Worm (Caenorhabditis elegans) whole organism, mixed stage, embryonic: ENCODE results near the gene oxi-1.

Experiments used
- M03D4.4 ChIP-seq: sonication (generic microtip); optimal IDR thresholded peaks from 2 replicates; lab custom pipeline; 2017; ENCODE audit warnings: mild to moderate bottlenecking, missing genetic modification characterization, missing compliant biosample characterization
- bed-3 ChIP-seq: fragments of 200-800 bp; sonication (Bioruptor generic); optimal IDR thresholded peaks from 3 replicates; lab custom pipeline; 2018; ENCODE audit warnings: mild to moderate bottlenecking, missing genetic modification characterization, moderate library complexity, missing compliant biosample characterization
- blmp-1 ChIP-seq: fragments of 150-350 bp; optimal IDR thresholded peaks from 2 replicates; lab custom pipeline; 2014; ENCODE audit warnings: missing biosample characterization, missing genetic modification characterization
- ceh-43 ChIP-seq: fragments of 200-800 bp; sonication (Bioruptor generic); optimal IDR thresholded peaks from 2 replicates; lab custom pipeline; 2018; ENCODE audit warnings: mild to moderate bottlenecking, missing genetic modification characterization, moderate library complexity, missing compliant biosample characterization
- ceh-83 ChIP-seq: fragments of 200-800 bp; sonication (Bioruptor generic); optimal IDR thresholded peaks from 2 replicates; lab custom pipeline; 2018; ENCODE audit warnings: mild to moderate bottlenecking, missing genetic modification characterization, missing compliant biosample characterization
- ces-1 ChIP-seq: fragments of 150-350 bp; optimal IDR thresholded peaks from 2 replicates; lab custom pipeline; 2014; ENCODE audit warnings: missing biosample characterization, missing genetic modification reagents, missing genetic modification characterization
- cnd-1 ChIP-seq: fragments of 200-800 bp; sonication (Bioruptor generic); optimal IDR thresholded peaks from 2 replicates; lab custom pipeline; 2018; ENCODE audit warnings: mild to moderate bottlenecking, missing genetic modification characterization, missing compliant biosample characterization
- drap-1 ChIP-seq: fragments of 200-800 bp; sonication (Bioruptor generic); optimal IDR thresholded peaks from 3 replicates; lab custom pipeline; 2018; ENCODE audit warnings: mild to moderate bottlenecking, missing genetic modification characterization, missing compliant biosample characterization
- elt-1 ChIP-seq: sonication (generic microtip); optimal IDR thresholded peaks from 2 replicates; lab custom pipeline; 2017; ENCODE audit warnings: missing genetic modification characterization, mild to moderate bottlenecking, missing compliant biosample characterization, antibody characterized with exemption, moderate library complexity, borderline replicate concordance; ENCODE audit not compliant: insufficient read depth
- elt-3 ChIP-seq: fragments of 150-350 bp; optimal IDR thresholded peaks from 2 replicates; lab custom pipeline; 2014; ENCODE audit warnings: missing biosample characterization, missing genetic modification characterization
- flh-1 ChIP-seq: fragments of 200-800 bp; sonication (Bioruptor generic); optimal IDR thresholded peaks from 2 replicates; lab custom pipeline; 2018; ENCODE audit warnings: mild to moderate bottlenecking, missing genetic modification characterization, moderate library complexity, missing compliant biosample characterization
- ham-2 ChIP-seq: fragments of 200-800 bp; sonication (Bioruptor generic); optimal IDR thresholded peaks from 2 replicates; lab custom pipeline; 2018; ENCODE audit warnings: mild to moderate bottlenecking, missing genetic modification characterization, missing compliant biosample characterization
- hlh-1 ChIP-seq: fragments of 150-350 bp; optimal IDR thresholded peaks from 2 replicates; lab custom pipeline; 2014; ENCODE audit warnings: missing biosample characterization, missing genetic modification reagents, missing genetic modification characterization
- lin-13 ChIP-seq: fragments of 150-350 bp; optimal IDR thresholded peaks from 2 replicates; lab custom pipeline; 2014; ENCODE audit warnings: missing biosample characterization, missing genetic modification characterization
- lin-32 ChIP-seq: fragments of 200-800 bp; sonication (Bioruptor generic); optimal IDR thresholded peaks from 2 replicates; lab custom pipeline; 2018; ENCODE audit warnings: mild to moderate bottlenecking, missing genetic modification characterization, missing compliant biosample characterization
- lsy-2 ChIP-seq: fragments of 150-350 bp; optimal IDR thresholded peaks from 2 replicates; lab custom pipeline; 2014; ENCODE audit warnings: missing biosample characterization, missing genetic modification characterization
- mab-5 ChIP-seq: fragments of 150-350 bp; optimal IDR thresholded peaks from 2 replicates; lab custom pipeline; 2014; ENCODE audit warnings: missing biosample characterization, missing genetic modification characterization
- mep-1 ChIP-seq: fragments of 150-350 bp; optimal IDR thresholded peaks from 2 replicates; lab custom pipeline; 2017; ENCODE audit warnings: missing biosample characterization, missing genetic modification reagents, missing genetic modification characterization, inconsistent platforms
- mls-2 ChIP-seq: sonication (generic microtip); optimal IDR thresholded peaks from 2 replicates; lab custom pipeline; 2016; ENCODE audit warnings: mild to moderate bottlenecking, missing genetic modification characterization, moderate library complexity, missing compliant biosample characterization
- nhr-12 ChIP-seq: fragments of 150-350 bp; optimal IDR thresholded peaks from 2 replicates; lab custom pipeline; 2014; ENCODE audit warnings: missing biosample characterization, missing genetic modification characterization
- nhr-2 ChIP-seq: fragments of 150-350 bp; optimal IDR thresholded peaks from 2 replicates; lab custom pipeline; 2014; ENCODE audit warnings: missing biosample characterization, missing genetic modification characterization
- nhr-28 ChIP-seq: fragments of 150-350 bp; optimal IDR thresholded peaks from 2 replicates; lab custom pipeline; 2014; ENCODE audit warnings: missing biosample characterization, missing genetic modification characterization
- nhr-76 ChIP-seq: sonication (generic microtip); optimal IDR thresholded peaks from 2 replicates; lab custom pipeline; 2017; ENCODE audit warnings: missing biosample characterization, missing genetic modification characterization
- pha-4 ChIP-seq: fragments of 150-350 bp; optimal IDR thresholded peaks from 2 replicates; lab custom pipeline; 2018; ENCODE audit warnings: missing biosample characterization, missing genetic modification reagents, missing genetic modification characterization
- sem-2 ChIP-seq: fragments of 200-800 bp; sonication (Bioruptor generic); optimal IDR thresholded peaks from 2 replicates; lab custom pipeline; 2018; ENCODE audit warnings: mild to moderate bottlenecking, missing genetic modification characterization, missing compliant biosample characterization
- snpc-4 ChIP-seq: fragments of 150-350 bp; optimal IDR thresholded peaks from 2 replicates; lab custom pipeline; 2014; ENCODE audit warnings: missing biosample characterization, missing genetic modification characterization
- sptf-1 ChIP-seq: sonication (generic microtip); optimal IDR thresholded peaks from 2 replicates; lab custom pipeline; 2017; ENCODE audit warnings: mild to moderate bottlenecking, missing genetic modification characterization, moderate library complexity, missing compliant biosample characterization
- tbx-8 ChIP-seq: fragments of 200-800 bp; sonication (Bioruptor generic); optimal IDR thresholded peaks from 2 replicates; lab custom pipeline; 2018; ENCODE audit warnings: mild to moderate bottlenecking, missing genetic modification characterization, moderate library complexity, missing compliant biosample characterization
- unc-39 ChIP-seq: fragments of 150-350 bp; optimal IDR thresholded peaks from 2 replicates; lab custom pipeline; 2014; ENCODE audit warnings: missing biosample characterization, missing genetic modification characterization
- unc-62 ChIP-seq: fragments of 150-350 bp; optimal IDR thresholded peaks from 2 replicates; lab custom pipeline; 2014; ENCODE audit warnings: missing biosample characterization, missing genetic modification reagents, missing genetic modification characterization
- zip-8 ChIP-seq: fragments of 150-350 bp; optimal IDR thresholded peaks from 2 replicates; lab custom pipeline; 2014; ENCODE audit warnings: missing biosample characterization, missing genetic modification characterization
- ztf-11 ChIP-seq: fragments of 150-350 bp; optimal IDR thresholded peaks from 2 replicates; lab custom pipeline; 2014; ENCODE audit warnings: missing biosample characterization, missing genetic modification characterization

The oxi-1 gene

DNA sequence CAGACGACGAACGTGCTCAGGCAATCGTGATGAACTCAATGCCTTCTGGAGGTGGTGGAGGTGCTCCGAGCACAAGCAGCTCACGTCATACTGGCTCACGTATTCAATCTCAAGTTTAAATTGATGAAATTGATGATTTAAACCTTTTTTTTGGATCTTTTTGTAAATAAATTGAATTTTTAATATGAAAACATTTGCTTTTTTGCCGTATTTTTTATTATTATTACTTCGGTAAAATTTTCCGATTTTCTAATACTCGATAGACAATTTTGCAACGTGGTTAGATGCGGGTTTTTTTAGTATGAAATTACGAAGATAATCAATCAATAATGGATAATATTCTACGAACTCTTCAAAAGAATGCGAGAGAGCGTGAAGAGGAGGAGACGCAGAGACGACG, at the start of gene oxi-1:
TSS of gene oxi-1 (plus strand) at position 301 of the 400 bp plus-strand sequence.
- TF ChIP-seq mep-1 (tag; lab: Kevin White, UChicago) (no peak), lin-13 (tag; lab: Kevin White, UChicago) (no peak), snpc-4 (no peak), elt-1 (tag; lab: Kevin White, UChicago) (no peak), mls-2 (tag; lab: Kevin White, UChicago) (no peak), pha-4 (no peak), ces-1 (GFP tag; lab: Kevin White, UChicago) (no peak), nhr-12 (tag; lab: Kevin White, UChicago) (no peak), unc-62 (GFP tag; lab: Kevin White, UChicago) (no peak), mab-5 (tag; lab: Kevin White, UChicago) (no peak)

DNA sequence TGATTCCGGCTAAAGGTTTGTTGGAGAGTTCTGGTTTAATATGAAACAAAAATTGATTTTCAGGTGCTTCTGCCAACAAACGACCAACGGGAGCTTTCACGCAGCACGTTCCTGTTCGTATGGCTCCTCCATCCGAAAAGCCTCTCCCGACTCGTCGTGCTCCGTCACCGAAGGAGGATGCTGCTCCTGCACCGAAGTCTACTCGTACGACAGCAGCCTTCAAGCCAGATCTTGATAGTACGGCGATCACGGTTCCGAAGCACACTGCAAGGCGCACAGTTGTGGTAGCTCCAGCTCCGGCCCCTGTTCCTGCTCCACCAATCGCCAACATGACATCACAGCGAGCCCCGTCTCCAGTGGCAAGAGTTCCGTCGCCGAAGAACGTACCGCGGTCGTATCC, 49.3 kb upstream of the oxi-1 start:
- TF ChIP-seq nhr-28 (tag; lab: Kevin White, UChicago) (no peak), M03D4.4 (tag; lab: Kevin White, UChicago) (no peak), nhr-12 (tag; lab: Kevin White, UChicago) (no peak), sem-2 (GFP tag; lab: Kevin White, UChicago) (no peak), sptf-1 (no peak), elt-1 (tag; lab: Kevin White, UChicago) (no peak), lin-13 (tag; lab: Kevin White, UChicago) (no peak), flh-1 (GFP tag; lab: Kevin White, UChicago) (no peak), ceh-43 (no peak), zip-8 (no peak), ces-1 (GFP tag; lab: Kevin White, UChicago) (no peak), tbx-8 (GFP tag; lab: Kevin White, UChicago) (no peak), unc-39 (tag; lab: Kevin White, UChicago) (no peak)

DNA sequence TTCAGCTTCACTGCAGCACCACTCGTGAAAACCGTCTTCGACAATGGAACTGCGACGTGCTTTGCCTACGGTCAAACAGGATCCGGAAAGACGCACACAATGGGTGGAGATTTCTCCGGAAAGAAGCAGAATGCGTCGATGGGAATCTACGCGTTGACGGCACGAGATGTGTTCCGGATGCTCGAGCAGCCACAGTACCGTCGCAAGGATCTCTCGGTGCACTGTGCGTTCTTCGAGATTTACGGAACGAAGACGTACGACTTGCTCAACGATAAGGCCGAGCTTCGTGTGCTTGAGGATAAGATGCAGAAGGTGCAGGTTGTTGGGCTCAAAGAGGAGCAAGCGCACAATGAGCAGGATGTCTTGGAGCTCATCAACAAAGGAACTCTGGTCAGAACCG, 48.5 kb upstream of the oxi-1 start:
- TF ChIP-seq bed-3 (GFP tag; lab: Kevin White, UChicago) (no peak), ham-2 (GFP tag; lab: Kevin White, UChicago) (no peak), ztf-11 (tag; lab: Kevin White, UChicago) (no peak), flh-1 (GFP tag; lab: Kevin White, UChicago) (no peak), cnd-1 (tag; lab: Kevin White, UChicago) (no peak), pha-4 (no peak), nhr-12 (tag; lab: Kevin White, UChicago) (no peak), sptf-1 (no peak), ceh-83 (GFP tag; lab: Kevin White, UChicago) (no peak), nhr-28 (tag; lab: Kevin White, UChicago) (no peak), elt-3 (tag; lab: Kevin White, UChicago) (no peak), mab-5 (tag; lab: Kevin White, UChicago) (no peak), hlh-1 (tag; lab: Kevin White, UChicago) (no peak), lsy-2 (no peak), snpc-4 (no peak), blmp-1 (tag; lab: Kevin White, UChicago) (no peak), lin-32 (GFP tag; lab: Kevin White, UChicago) (no peak), drap-1 (GFP tag; lab: Kevin White, UChicago) (no peak), mls-2 (tag; lab: Kevin White, UChicago) (no peak)

DNA sequence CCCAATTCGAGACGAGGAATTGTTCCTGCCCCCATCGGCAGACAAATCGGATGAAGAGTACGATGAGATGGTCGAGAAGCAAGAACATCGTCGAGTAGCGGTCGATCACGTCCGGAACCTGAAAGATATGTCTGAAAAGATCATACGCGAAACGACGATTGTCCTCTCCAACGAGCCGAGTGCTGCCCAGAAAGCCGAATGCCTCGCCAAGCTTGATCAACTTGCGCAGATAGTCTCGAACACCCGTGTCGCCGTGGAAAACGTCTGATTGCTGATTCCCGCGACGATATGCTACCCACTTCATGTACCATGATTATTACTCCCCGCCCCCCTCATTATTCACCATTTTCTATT, 47.6 kb upstream of the oxi-1 start:
- no peak for TF ChIP-seq snpc-4
- no peak for TF ChIP-seq sptf-1
- TF ChIP-seq ces-1 (GFP tag; lab: Kevin White, UChicago): no peak
- TF ChIP-seq nhr-12 (tag; lab: Kevin White, UChicago): no peak
- no peak for TF ChIP-seq pha-4
- no peak for TF ChIP-seq ceh-43
- TF ChIP-seq hlh-1 (tag; lab: Kevin White, UChicago): no peak
- TF ChIP-seq mab-5 (tag; lab: Kevin White, UChicago): no peak
- no peak for TF ChIP-seq ceh-83 (GFP tag; lab: Kevin White, UChicago)
- TF ChIP-seq blmp-1 (tag; lab: Kevin White, UChicago): no peak
- no peak for TF ChIP-seq elt-1 (tag; lab: Kevin White, UChicago)
- no peak for TF ChIP-seq lin-32 (GFP tag; lab: Kevin White, UChicago)
- no peak for TF ChIP-seq nhr-76
- no peak for TF ChIP-seq nhr-2 (tag; lab: Kevin White, UChicago)
